Fruit fly (Drosophila melanogaster): ENCODE data around the gene Dys.
A peak's percentile ranks its signal among the peaks of the same experiment; 100 is the strongest.

DNA sequence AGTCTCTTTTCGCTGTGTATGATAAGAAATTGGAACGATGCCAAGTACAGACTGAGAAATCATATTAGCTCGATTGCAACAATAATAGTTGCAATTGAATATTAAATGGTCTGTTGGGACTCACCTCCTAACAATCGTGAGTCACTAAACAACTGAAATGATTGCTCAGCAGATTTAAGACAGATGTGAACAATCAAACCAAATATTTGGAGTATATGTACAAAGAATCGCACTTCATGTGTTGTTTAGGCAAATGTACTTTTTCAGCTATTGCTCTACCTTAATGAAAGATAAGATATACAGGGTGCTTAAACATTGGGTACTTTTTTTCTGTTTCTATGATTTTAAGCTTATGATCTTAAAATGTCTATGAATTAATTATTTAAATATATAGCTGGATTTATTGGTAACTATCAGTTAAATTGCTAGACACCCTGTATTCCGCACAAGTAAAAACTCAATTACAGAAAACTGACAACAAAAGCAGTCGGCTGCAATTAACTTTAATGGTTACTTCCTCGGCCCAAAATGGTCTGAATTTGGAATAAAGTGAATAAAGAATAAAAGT is 180.7 kb downstream of the Dys start:
- no peak for TF ChIP-seq fd96Ca (GFP tag; IDR thresholded peaks at IDR 0.05)
- peak; percentile 78 for TF ChIP-seq CG8301 (tag; optimal IDR thresholded peaks at IDR 0.05)
- TF ChIP-seq Pif1A (GFP tag; optimal IDR thresholded peaks at IDR 0.05), result peak; percentile 57
- TF ChIP-seq CG34367 (tag; optimal IDR thresholded peaks at IDR 0.05), result peak; percentile 68

Data from whole organism, pupa.